Worm (Caenorhabditis elegans) whole organism, young adult: ENCODE measurements around the gene col-132.

Source experiments
- B0019.2 ChIP-seq: fragments of 200-800 bp; sonication (Bioruptor generic); conservative IDR thresholded peaks from 2 replicates; pipeline ENCODE4 v1.3.6; 2022; ENCODE audit warnings: missing genetic modification reagents, missing genetic modification characterization, missing compliant biosample characterization
- B0035.1 ChIP-seq: sonication (generic microtip); optimal IDR thresholded peaks from 2 replicates; lab custom pipeline; 2016; ENCODE audit warnings: missing genetic modification characterization, mild to moderate bottlenecking, missing compliant biosample characterization, missing genotype, missing genetic modification reagents
- F23B12.7 ChIP-seq: sonication (generic microtip); optimal IDR thresholded peaks from 2 replicates; lab custom pipeline; 2017; ENCODE audit warnings: missing genetic modification characterization, mild to moderate bottlenecking, missing compliant biosample characterization, antibody characterized with exemption, moderate library complexity; ENCODE audit not compliant: insufficient read depth
- F52B5.7 ChIP-seq: sonication (generic microtip); optimal IDR thresholded peaks from 2 replicates; lab custom pipeline; 2016; ENCODE audit warnings: mild to moderate bottlenecking, missing genetic modification characterization, missing compliant biosample characterization
- him-1 ChIP-seq: sonication (generic microtip); optimal IDR thresholded peaks from 2 replicates; lab custom pipeline; 2016; ENCODE audit warnings: missing genotype, missing genetic modification reagents, missing genetic modification characterization, missing compliant biosample characterization
- lin-54 ChIP-seq: fragments of 200-800 bp; sonication (Bioruptor generic); optimal IDR thresholded peaks from 2 replicates; lab custom pipeline; 2018; ENCODE audit warnings: mild to moderate bottlenecking, missing genetic modification characterization, missing compliant biosample characterization
- nfya-1 ChIP-seq: sonication (generic microtip); optimal IDR thresholded peaks from 2 replicates; lab custom pipeline; 2017; ENCODE audit warnings: antibody characterized with exemption, missing compliant biosample characterization, missing genetic modification characterization, borderline replicate concordance; ENCODE audit not compliant: insufficient read depth
- pha-4 ChIP-seq: fragments of 150-350 bp; sonication (generic microtip); optimal IDR thresholded peaks from 2 replicates; lab custom pipeline; 2014; ENCODE audit warnings: missing biosample characterization, missing genetic modification reagents, missing genetic modification characterization
- rec-8 ChIP-seq, 2 experiments: sonication (generic microtip); optimal IDR thresholded peaks; 2 replicates each; lab custom pipeline; 2016; ENCODE audit warnings: mild to moderate bottlenecking in 2 of 2, missing genetic modification characterization in 2 of 2, missing genetic modification reagents in 2 of 2, missing genotype in 2 of 2, missing biosample characterization in 1 of 2, missing compliant biosample characterization in 1 of 2, moderate library complexity in 1 of 2
- sptf-2 ChIP-seq: fragments of 200-800 bp; sonication (Bioruptor generic); optimal IDR thresholded peaks from 2 replicates; lab custom pipeline; 2018; ENCODE audit warnings: mild to moderate bottlenecking, missing genetic modification characterization, missing compliant biosample characterization
- tbp1 ChIP-seq: fragments of 200-800 bp; sonication (Bioruptor generic); optimal IDR thresholded peaks from 2 replicates; lab custom pipeline; 2018; ENCODE audit warnings: mild to moderate bottlenecking, missing genetic modification characterization, missing compliant biosample characterization
- unc-130 ChIP-seq: sonication (generic microtip); optimal IDR thresholded peaks from 2 replicates; lab custom pipeline; 2016; ENCODE audit warnings: missing genetic modification reagents, missing genetic modification characterization, missing compliant biosample characterization
- unc-62 ChIP-seq: fragments of 150-350 bp; optimal IDR thresholded peaks from 2 replicates; lab custom pipeline; 2014; ENCODE audit warnings: missing biosample characterization, missing genetic modification reagents, missing genetic modification characterization
- ztf-6 ChIP-seq: fragments of 200-800 bp; sonication (Bioruptor generic); IDR thresholded peaks from 2 replicates; pipeline ENCODE4 v1.3.6; 2022; ENCODE audit warnings: missing genetic modification reagents, missing genetic modification characterization, missing compliant biosample characterization

DNA sequence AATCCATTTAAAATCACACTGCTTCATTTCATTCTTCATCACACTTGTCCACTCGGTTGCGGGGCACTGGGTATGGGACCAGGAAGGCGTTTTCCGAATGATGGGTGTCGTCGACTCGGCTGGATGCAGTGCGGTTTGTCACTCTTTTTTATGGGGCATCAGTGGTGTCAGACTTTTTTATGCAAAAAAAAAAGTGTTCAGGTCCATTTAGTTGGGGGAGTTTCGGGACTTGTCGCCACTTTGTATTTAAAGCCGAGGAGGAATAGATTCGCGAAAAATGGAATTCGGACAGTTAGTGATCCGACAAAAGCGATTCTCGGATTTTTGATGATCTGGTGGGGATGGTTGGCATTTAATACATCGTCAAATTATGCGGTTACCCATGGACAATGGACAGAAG lies 45.9 kb downstream of the col-132 start:
- no peak for TF ChIP-seq unc-62
- TF ChIP-seq nfya-1 (tag; lab: Kevin White, UChicago) = no peak
- TF ChIP-seq him-1 (tag; lab: Kevin White, UChicago) = no peak
- no peak for TF ChIP-seq unc-130 (GFP tag; lab: Kevin White, UChicago)
- TF ChIP-seq ztf-6 (GFP tag; lab: Robert Waterston, UW) = no peak
- TF ChIP-seq tbp1 = no peak
- TF ChIP-seq lin-54 (GFP tag; lab: Kevin White, UChicago) = no peak
- no peak for TF ChIP-seq F52B5.7
- no peak for TF ChIP-seq B0035.1 (tag; lab: Kevin White, UChicago)
- no peak for TF ChIP-seq rec-8 (tag; optimal IDR thresholded peaks at IDR 0.05; lab: Kevin White, UChicago)
- TF ChIP-seq F23B12.7 (tag; lab: Kevin White, UChicago) = no peak
- TF ChIP-seq sptf-2 (GFP tag; lab: Kevin White, UChicago) = no peak
- TF ChIP-seq B0019.2 (GFP tag; lab: Robert Waterston, UW) = no peak
- TF ChIP-seq pha-4 (tag; lab: Kevin White, UChicago) = no peak
